Fruit fly (Drosophila melanogaster): Measurements from ENCODE around the gene Sid.

Gene Sid

dm6 chr3R:28629186-28629979, 41.1 kb upstream of the Sid start (continued):
- TF ChIP-seq oc (tag; optimal IDR thresholded peaks at IDR 0.05): no peak
- TF ChIP-seq inv (GFP tag; IDR thresholded peaks at IDR 0.05; ENCODE audit: partially characterized antibody): no peak
- TF ChIP-seq Lhr (GFP tag; optimal IDR thresholded peaks at IDR 0.05): no peak
- TF ChIP-seq CG18262 (tag; optimal IDR thresholded peaks at IDR 0.05): peak; percentile 63
- no peak for TF ChIP-seq pnt (GFP tag; optimal IDR thresholded peaks at IDR 0.05)
- TF ChIP-seq Sry-β (GFP tag; optimal IDR thresholded peaks at IDR 0.05): no peak
- TF ChIP-seq CG13894 (tag; optimal IDR thresholded peaks at IDR 0.05): no peak
- no peak for TF ChIP-seq nerfin-1 (tag; optimal IDR thresholded peaks at IDR 0.05)
- no peak for TF ChIP-seq pb (GFP tag; optimal IDR thresholded peaks at IDR 0.05)
- TF ChIP-seq crol (GFP tag; IDR thresholded peaks at IDR 0.05): peak; percentile 62
- no peak for TF ChIP-seq odd (GFP tag; optimal IDR thresholded peaks at IDR 0.05)
- no peak for TF ChIP-seq Dll (GFP tag; IDR thresholded peaks at IDR 0.05; ENCODE audit: partially characterized antibody)
- TF ChIP-seq CG10959 (GFP tag; IDR thresholded peaks at IDR 0.05): no peak
- no peak for TF ChIP-seq toy (GFP tag; IDR thresholded peaks at IDR 0.05)
- TF ChIP-seq corto (GFP tag; optimal IDR thresholded peaks at IDR 0.05): no peak
- TF ChIP-seq CrebB (tag; optimal IDR thresholded peaks at IDR 0.05): no peak
- no peak for TF ChIP-seq CG14965 (GFP tag; optimal IDR thresholded peaks at IDR 0.05; ENCODE audit: borderline replicate concordance)
- peak; percentile 13 for TF ChIP-seq CG12391 (tag; optimal IDR thresholded peaks at IDR 0.05)
- no peak for TF ChIP-seq ind (GFP tag; optimal IDR thresholded peaks at IDR 0.05)
- TF ChIP-seq lola (GFP tag; optimal IDR thresholded peaks at IDR 0.05): peak in 1 of 3 experiments; percentile 30
- TF ChIP-seq CG30431 (GFP tag; optimal IDR thresholded peaks at IDR 0.05): no peak
- no peak for TF ChIP-seq Taf1 (GFP tag; IDR thresholded peaks at IDR 0.05)
- TF ChIP-seq Hey (tag; optimal IDR thresholded peaks at IDR 0.05): no peak
- peak; percentile 32 for TF ChIP-seq CoRest (tag; optimal IDR thresholded peaks at IDR 0.05)
- TF ChIP-seq nmo (GFP tag; optimal IDR thresholded peaks at IDR 0.05): peak; percentile 39
- TF ChIP-seq Gsc (GFP tag; IDR thresholded peaks at IDR 0.05): no peak
- no peak for TF ChIP-seq Chrac-16 (GFP tag; optimal IDR thresholded peaks at IDR 0.05)
- TF ChIP-seq CG11456 (GFP tag; IDR thresholded peaks at IDR 0.05): no peak
- TF ChIP-seq lilli (GFP tag; optimal IDR thresholded peaks at IDR 0.05): no peak
- TF ChIP-seq CG4854 (GFP tag; optimal IDR thresholded peaks at IDR 0.05): no peak
- TF ChIP-seq HLH3B (GFP tag; IDR thresholded peaks at IDR 0.05): no peak
- TF ChIP-seq Atf-2 (GFP tag; optimal IDR thresholded peaks at IDR 0.05): no peak
- no peak for TF ChIP-seq GATAe (GFP tag; conservative IDR thresholded peaks at IDR 0.05)
- TF ChIP-seq bab2 (GFP tag; optimal IDR thresholded peaks at IDR 0.05): no peak
- TF ChIP-seq CG42726 (GFP tag; IDR thresholded peaks at IDR 0.05; ENCODE audit: partially characterized antibody): no peak
- TF ChIP-seq YL-1 (GFP tag; optimal IDR thresholded peaks at IDR 0.05): no peak
- TF ChIP-seq CG34224 (GFP tag; IDR thresholded peaks at IDR 0.05; ENCODE audit: partially characterized antibody): no peak
- TF ChIP-seq HmgD (GFP tag; optimal IDR thresholded peaks at IDR 0.05): no peak
- TF ChIP-seq ab (GFP tag; optimal IDR thresholded peaks at IDR 0.05): no peak
- TF ChIP-seq C15 (GFP tag; IDR thresholded peaks at IDR 0.05): no peak
- no peak for TF ChIP-seq ems (GFP tag; optimal IDR thresholded peaks at IDR 0.05)
- TF ChIP-seq CG34376 (GFP tag; optimal IDR thresholded peaks at IDR 0.05): no peak
- TF ChIP-seq NC2α (GFP tag; optimal IDR thresholded peaks at IDR 0.05): no peak
- TF ChIP-seq CG13287 (GFP tag; IDR thresholded peaks at IDR 0.05; ENCODE audit: partially characterized antibody): no peak
- TF ChIP-seq CG15479 (GFP tag; optimal IDR thresholded peaks at IDR 0.05): no peak
- no peak for TF ChIP-seq CG31365 (tag; optimal IDR thresholded peaks at IDR 0.05)
- no peak for TF ChIP-seq CG31388 (GFP tag; optimal IDR thresholded peaks at IDR 0.05)
- TF ChIP-seq CHES-1-like (GFP tag; optimal IDR thresholded peaks at IDR 0.05): no peak
- no peak for TF ChIP-seq crp (GFP tag; optimal IDR thresholded peaks at IDR 0.05)
